Worm (Caenorhabditis elegans) whole organism, young adult: ENCODE measurements around the gene grd-3.

Source experiments
- efl-1 ChIP-seq: fragments of 150-350 bp; optimal IDR thresholded peaks from 2 replicates; lab custom pipeline; 2014; ENCODE audit warnings: missing biosample characterization, missing genetic modification reagents, missing genetic modification characterization
- lag-1 ChIP-seq: fragments of 200-800 bp; sonication (Bioruptor generic); IDR thresholded peaks from 2 replicates; pipeline ENCODE4 v1.3.6; 2022; ENCODE audit warnings: missing genetic modification reagents, missing genetic modification characterization, missing compliant biosample characterization
- madf-8 ChIP-seq: fragments of 200-800 bp; sonication (Bioruptor generic); conservative IDR thresholded peaks from 2 replicates; pipeline ENCODE4 v1.3.6; 2022; ENCODE audit warnings: missing genetic modification reagents, missing genetic modification characterization, missing compliant biosample characterization
- zim-3 ChIP-seq: sonication (generic microtip); optimal IDR thresholded peaks from 2 replicates; lab custom pipeline; 2017; ENCODE audit warnings: mild to moderate bottlenecking, missing genetic modification characterization, moderate library complexity, missing compliant biosample characterization

The grd-3 gene

DNA sequence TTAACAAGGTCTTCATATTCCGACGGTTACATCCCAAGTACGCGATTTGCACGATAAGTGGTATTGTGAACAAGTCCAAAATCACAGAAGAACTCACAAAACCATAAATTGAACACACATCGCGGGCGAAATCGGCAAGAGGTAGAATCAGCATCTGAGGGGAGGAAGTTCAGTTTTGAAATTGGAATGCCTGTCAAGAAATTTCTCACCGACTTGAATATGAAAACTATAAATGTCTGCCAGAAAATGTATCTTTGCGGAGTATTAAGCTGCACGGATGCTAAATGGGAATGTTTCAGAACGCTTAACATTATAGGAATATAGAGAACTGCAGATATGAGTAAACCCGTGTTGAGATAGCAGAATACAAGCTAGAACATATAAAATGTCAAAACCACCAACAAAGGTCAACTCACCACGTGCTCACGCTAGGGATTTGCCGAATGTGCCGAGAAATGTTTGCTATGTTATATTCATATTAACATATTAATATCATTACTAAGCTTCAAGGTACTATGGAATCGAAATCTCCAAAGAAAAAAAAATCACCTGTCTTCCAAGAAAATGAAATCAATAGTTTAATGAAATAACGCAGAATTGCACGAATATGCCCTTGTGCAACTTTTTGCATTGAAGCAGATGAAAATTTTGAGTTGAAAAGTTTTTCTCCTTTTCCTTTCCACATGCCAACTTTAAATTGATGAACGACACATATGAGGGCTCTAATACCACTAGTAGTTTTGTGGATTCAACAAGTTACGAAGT is 42.9 kb downstream of the grd-3 start, which contains the start of gene srz-82:
TSS of gene srz-82 (plus strand) at position 701 of the 765 bp plus-strand sequence.
- TF ChIP-seq efl-1 (GFP tag; lab: Kevin White, UChicago) (no peak), madf-8 (GFP tag; lab: Robert Waterston, UW) (no peak), lag-1 (no peak), zim-3 (tag; lab: Kevin White, UChicago) (no peak)
